Worm (Caenorhabditis elegans) whole organism, L3 larva: ENCODE data around the gene R09A8.9.
"Not testable (repeated sequence)": the region's sequence is repeated elsewhere in the genome, so short reads cannot be mapped to it uniquely, and the experiment has no call there.

Source experiments
- R02D3.7 ChIP-seq: fragments of 150-350 bp; optimal IDR thresholded peaks from 2 replicates; lab custom pipeline; 2014; ENCODE audit warnings: missing biosample characterization, missing genetic modification characterization
- ZK546.5 ChIP-seq: sonication (generic microtip); optimal IDR thresholded peaks from 2 replicates; lab custom pipeline; 2017; ENCODE audit warnings: missing biosample characterization, missing genetic modification characterization
- ceh-16 ChIP-seq: sonication (generic microtip); optimal IDR thresholded peaks from 2 replicates; lab custom pipeline; 2017; ENCODE audit warnings: missing biosample characterization, missing genetic modification characterization
- ceh-82 ChIP-seq: fragments of 150-350 bp; optimal IDR thresholded peaks from 2 replicates; lab custom pipeline; 2014; ENCODE audit warnings: missing biosample characterization, missing genetic modification characterization
- daf-12 ChIP-seq: fragments of 150-350 bp; optimal IDR thresholded peaks from 2 replicates; lab custom pipeline; 2014; ENCODE audit warnings: missing biosample characterization, missing genetic modification reagents, missing genetic modification characterization
- egl-27 ChIP-seq: sonication (generic microtip); optimal IDR thresholded peaks from 4 replicates; lab custom pipeline; 2017; ENCODE audit warnings: missing biosample characterization, missing genetic modification reagents, missing genetic modification characterization
- elt-1 ChIP-seq: fragments of 150-350 bp; optimal IDR thresholded peaks from 2 replicates; lab custom pipeline; 2014; ENCODE audit warnings: missing biosample characterization, missing genetic modification characterization
- elt-2 ChIP-seq: sonication (generic microtip); optimal IDR thresholded peaks from 2 replicates; lab custom pipeline; 2016; ENCODE audit warnings: missing genetic modification reagents, mild to moderate bottlenecking, missing genetic modification characterization, missing compliant biosample characterization
- elt-3 ChIP-seq, 3 experiments: fragments of 150-350 bp in 1 of 3; sonication (generic microtip) in 2 of 3; optimal IDR thresholded peaks; 2 replicates in 2 of 3; 4 replicates in 1 of 3; lab custom pipeline; 2014 to 2017; ENCODE audit warnings: missing biosample characterization in 3 of 3, missing genetic modification characterization in 3 of 3
- eor-1 ChIP-seq, 2 experiments: fragments of 150-350 bp; optimal IDR thresholded peaks; 2 replicates each; lab custom pipeline; 2014 to 2018; ENCODE audit warnings: missing biosample characterization in 2 of 2, missing genetic modification characterization in 2 of 2
- fkh-10 ChIP-seq: sonication (generic microtip); optimal IDR thresholded peaks from 2 replicates; lab custom pipeline; 2017; ENCODE audit warnings: missing biosample characterization, missing genetic modification reagents, missing genetic modification characterization
- hmg-11 ChIP-seq: sonication (generic microtip); optimal IDR thresholded peaks from 2 replicates; lab custom pipeline; 2016; ENCODE audit warnings: missing genetic modification characterization, missing compliant biosample characterization
- jun-1 ChIP-seq: fragments of 150-350 bp; optimal IDR thresholded peaks from 2 replicates; lab custom pipeline; 2014; ENCODE audit warnings: missing biosample characterization, missing genetic modification reagents, missing genetic modification characterization
- lin-15B ChIP-seq: fragments of 150-350 bp; optimal IDR thresholded peaks from 2 replicates; lab custom pipeline; 2014; ENCODE audit warnings: missing biosample characterization, missing genetic modification characterization
- lin-39 ChIP-seq: fragments of 150-350 bp; optimal IDR thresholded peaks from 2 replicates; lab custom pipeline; 2018; ENCODE audit warnings: missing biosample characterization, missing genetic modification reagents, missing genetic modification characterization
- lsy-12 ChIP-seq: sonication (generic microtip); optimal IDR thresholded peaks from 2 replicates; lab custom pipeline; 2016; ENCODE audit warnings: mild to moderate bottlenecking, missing genetic modification characterization, missing compliant biosample characterization
- mdl-1 ChIP-seq: fragments of 150-350 bp; optimal IDR thresholded peaks from 2 replicates; lab custom pipeline; 2014; ENCODE audit warnings: missing biosample characterization, missing genetic modification characterization
- mml-1 ChIP-seq: fragments of 150-350 bp; sonication (generic microtip); optimal IDR thresholded peaks from 3 replicates; lab custom pipeline; 2014; ENCODE audit warnings: missing biosample characterization, missing genetic modification characterization
- nhr-11 ChIP-seq: fragments of 150-350 bp; optimal IDR thresholded peaks from 2 replicates; lab custom pipeline; 2014; ENCODE audit warnings: missing biosample characterization, missing genetic modification characterization
- nhr-12 ChIP-seq: fragments of 150-350 bp; optimal IDR thresholded peaks from 2 replicates; lab custom pipeline; 2014; ENCODE audit warnings: missing biosample characterization, missing genetic modification characterization
- nhr-237 ChIP-seq: fragments of 150-350 bp; optimal IDR thresholded peaks from 2 replicates; lab custom pipeline; 2014; ENCODE audit warnings: missing biosample characterization, missing genetic modification characterization
- nhr-25 ChIP-seq: sonication (generic microtip); optimal IDR thresholded peaks from 2 replicates; lab custom pipeline; 2017; ENCODE audit warnings: missing biosample characterization, missing genetic modification characterization
- nhr-28 ChIP-seq: fragments of 150-350 bp; optimal IDR thresholded peaks from 2 replicates; lab custom pipeline; 2014; ENCODE audit warnings: missing biosample characterization, missing genetic modification characterization
- nhr-67 ChIP-seq: fragments of 150-350 bp; optimal IDR thresholded peaks from 2 replicates; lab custom pipeline; 2014; ENCODE audit warnings: missing biosample characterization, missing genetic modification characterization
- nhr-76 ChIP-seq: fragments of 150-350 bp; sonication (generic microtip); optimal IDR thresholded peaks from 5 replicates; lab custom pipeline; 2014; ENCODE audit warnings: missing biosample characterization, missing genetic modification characterization
- nhr-77 ChIP-seq: fragments of 150-350 bp; optimal IDR thresholded peaks from 2 replicates; lab custom pipeline; 2014; ENCODE audit warnings: missing biosample characterization, missing genetic modification characterization
- pha-4 ChIP-seq: fragments of 150-350 bp; optimal IDR thresholded peaks from 2 replicates; lab custom pipeline; 2014; ENCODE audit warnings: missing biosample characterization, missing genetic modification reagents, missing genetic modification characterization
- pqm-1 ChIP-seq: fragments of 150-350 bp; optimal IDR thresholded peaks from 2 replicates; lab custom pipeline; 2017; ENCODE audit warnings: missing biosample characterization, missing genetic modification characterization, inconsistent platforms
- sea-2 ChIP-seq: fragments of 150-350 bp; sonication (generic microtip); optimal IDR thresholded peaks from 4 replicates; lab custom pipeline; 2014; ENCODE audit warnings: missing biosample characterization, missing genetic modification reagents, missing genetic modification characterization
- skn-1 ChIP-seq: fragments of 150-350 bp; optimal IDR thresholded peaks from 2 replicates; lab custom pipeline; 2014; ENCODE audit warnings: missing biosample characterization, missing genetic modification characterization
- snpc-4 ChIP-seq: fragments of 150-350 bp; optimal IDR thresholded peaks from 2 replicates; lab custom pipeline; 2014; ENCODE audit warnings: missing biosample characterization, missing genetic modification characterization
- tbx-2 ChIP-seq: sonication (generic microtip); optimal IDR thresholded peaks from 2 replicates; lab custom pipeline; 2016; ENCODE audit warnings: mild to moderate bottlenecking, missing genetic modification characterization, missing compliant biosample characterization
- unc-39 ChIP-seq: sonication (generic microtip); optimal IDR thresholded peaks from 4 replicates; lab custom pipeline; 2017; ENCODE audit warnings: missing biosample characterization, missing genetic modification characterization
- unc-62 ChIP-seq: fragments of 150-350 bp; sonication (generic microtip); optimal IDR thresholded peaks from 4 replicates; lab custom pipeline; 2014; ENCODE audit warnings: missing biosample characterization, missing genetic modification reagents, missing genetic modification characterization
- zag-1 ChIP-seq: fragments of 150-350 bp; optimal IDR thresholded peaks from 2 replicates; lab custom pipeline; 2014; ENCODE audit warnings: missing biosample characterization, missing genetic modification characterization
- ztf-11 ChIP-seq: fragments of 150-350 bp; optimal IDR thresholded peaks from 2 replicates; lab custom pipeline; 2014; ENCODE audit warnings: missing biosample characterization, missing genetic modification characterization

The R09A8.9 gene

DNA sequence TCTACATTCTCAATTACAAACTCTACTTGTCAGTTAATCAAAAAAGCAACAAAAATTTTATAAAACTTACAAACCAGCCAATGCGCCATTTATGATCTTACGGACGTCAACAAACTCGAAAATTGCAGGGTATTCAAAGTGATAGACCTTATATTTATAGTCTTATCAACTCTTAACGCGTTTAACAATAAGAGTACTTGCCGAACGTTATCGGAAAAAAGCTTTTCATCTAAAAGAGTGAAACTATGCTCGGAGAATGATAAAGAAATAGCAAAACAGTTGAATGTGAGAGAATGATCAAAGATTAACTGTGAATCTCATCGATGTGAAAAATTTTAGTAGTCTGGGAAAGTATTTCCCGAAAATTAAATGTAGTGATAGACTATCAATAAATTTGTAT lies 7.8 kb upstream of the R09A8.9 start:
- TF ChIP-seq elt-3 (tag; optimal IDR thresholded peaks at IDR 0.05; lab: Kevin White, UChicago) (no peak), elt-2 (peak; percentile 73), pqm-1 (peak; percentile 45)
- TF ChIP-seq, all 47 proteins: peak for 2

- TF ChIP-seq snpc-4 (tag; lab: Kevin White, UChicago): no peak
- no peak for TF ChIP-seq nhr-11 (tag; lab: Kevin White, UChicago)
- no peak for TF ChIP-seq lsy-12 (tag; lab: Kevin White, UChicago)
- TF ChIP-seq hmg-11: no peak
- no peak for TF ChIP-seq lin-39 (tag; lab: Kevin White, UChicago)
- no peak for TF ChIP-seq mml-1 (tag; lab: Kevin White, UChicago)
- no peak for TF ChIP-seq mdl-1 (tag; lab: Kevin White, UChicago)
- TF ChIP-seq ceh-82 (tag; lab: Kevin White, UChicago): no peak
- TF ChIP-seq nhr-28 (tag; lab: Kevin White, UChicago): no peak
- TF ChIP-seq nhr-237: no peak
- TF ChIP-seq nhr-77 (tag; lab: Kevin White, UChicago): no peak
- no peak for TF ChIP-seq eor-1 (tag; optimal IDR thresholded peaks at IDR 0.05; lab: Kevin White, UChicago)
Observed at ce11 chrX:12596868-12597267, 6.9 kb upstream of the R09A8.9 start, which contains the start of gene T24D5.4. TSS of gene T24D5.4 (plus strand) at chrX:12597168.

DNA sequence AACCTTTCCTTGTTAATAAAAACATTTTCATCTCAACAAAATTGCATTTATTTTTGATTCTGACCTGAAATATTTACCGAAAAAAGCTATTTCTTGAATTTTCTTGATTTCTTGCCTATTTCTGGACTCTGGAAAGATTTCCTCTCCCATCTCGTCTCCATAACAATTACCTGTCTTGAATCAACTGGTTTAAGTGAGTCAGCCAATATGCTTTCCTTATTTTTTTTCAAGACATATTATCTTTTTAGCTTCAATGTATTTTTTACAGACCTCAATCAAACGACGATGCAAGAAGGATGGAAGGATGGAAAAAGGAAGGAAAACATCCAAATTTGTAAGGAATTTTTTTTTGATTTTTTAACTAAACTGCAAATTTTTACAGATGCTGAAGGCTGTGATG lies 1.1 kb upstream of the R09A8.9 start:
- TF ChIP-seq elt-1 (no peak), elt-3 (tag; optimal IDR thresholded peaks at IDR 0.05; lab: Kevin White, UChicago) (no peak), lin-39 (tag; lab: Kevin White, UChicago) (no peak), zag-1 (tag; lab: Kevin White, UChicago) (no peak), nhr-11 (tag; lab: Kevin White, UChicago) (no peak), nhr-12 (tag; lab: Kevin White, UChicago) (no peak)

ce11 chrX:12613451-12613850 lies 9.7 kb downstream of the R09A8.9 start, which contains the start of gene R09A8.1:
TSS of gene R09A8.1 (plus strand) at chrX:12613751.
- not testable (repeated sequence) for TF ChIP-seq tbx-2 (tag; lab: Kevin White, UChicago); sea-2 (GFP tag; lab: Kevin White, UChicago); R02D3.7

DNA sequence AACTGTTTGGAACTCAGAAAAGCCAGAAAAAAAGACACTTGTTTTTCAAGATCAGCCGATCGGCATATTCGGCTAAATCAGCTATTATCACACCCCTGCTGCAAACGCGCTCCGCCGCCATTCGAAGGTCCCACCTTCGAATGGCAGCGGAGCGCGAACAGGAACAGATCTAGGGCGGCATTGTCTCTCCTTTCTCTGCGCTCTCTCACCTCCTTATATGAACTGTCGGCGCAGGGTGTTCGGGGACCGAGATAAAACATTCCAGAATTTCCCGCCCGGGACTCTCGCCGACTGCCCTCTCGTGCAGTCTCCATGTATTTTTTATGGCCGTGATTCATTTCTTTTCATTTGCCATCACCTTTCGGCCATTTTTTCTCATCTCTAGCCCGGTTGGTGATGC lies 14.7 kb downstream of the R09A8.9 start:
- no peak for TF ChIP-seq nhr-25 (tag; lab: Kevin White, UChicago)
- no peak for TF ChIP-seq unc-39
- no peak for TF ChIP-seq lsy-12 (tag; lab: Kevin White, UChicago)
- TF ChIP-seq nhr-67 (tag; lab: Kevin White, UChicago): no peak
- no peak for TF ChIP-seq jun-1 (tag; lab: Kevin White, UChicago)
- no peak for TF ChIP-seq daf-12 (tag; lab: Kevin White, UChicago)
- TF ChIP-seq ztf-11 (tag; lab: Kevin White, UChicago): no peak
- TF ChIP-seq egl-27 (tag; lab: Kevin White, UChicago): no peak
- no peak for TF ChIP-seq snpc-4 (tag; lab: Kevin White, UChicago)
- no peak for TF ChIP-seq fkh-10 (GFP tag; lab: Kevin White, UChicago)
- TF ChIP-seq eor-1 (tag; optimal IDR thresholded peaks at IDR 0.05; lab: Kevin White, UChicago): no peak

DNA sequence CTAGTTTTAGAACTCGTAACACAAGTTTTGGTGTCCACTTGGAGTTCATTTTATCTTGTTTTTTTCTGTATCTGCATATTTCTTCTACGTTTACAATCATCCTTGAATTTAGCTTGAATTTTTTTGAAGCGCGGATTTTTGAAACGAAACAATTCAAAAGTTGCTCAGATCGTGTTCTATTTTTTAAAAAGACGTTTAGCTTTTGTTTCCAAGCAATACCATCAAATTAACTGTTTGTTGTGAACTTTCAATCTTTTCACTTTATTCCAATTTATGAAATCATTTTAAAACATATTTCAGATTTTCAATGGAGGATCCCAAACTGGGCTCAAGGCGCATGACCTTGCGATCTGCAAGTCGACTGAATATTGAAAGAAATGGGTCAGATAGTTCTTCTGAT lies 15.4 kb downstream of the R09A8.9 start, which contains the start of gene R09A8.2:
TSS of gene R09A8.2 (plus strand) at position 301 of the 400 bp plus-strand sequence.
- no peak for TF ChIP-seq unc-62 (GFP tag; lab: Kevin White, UChicago)
- TF ChIP-seq elt-3 (tag; optimal IDR thresholded peaks at IDR 0.05; lab: Kevin White, UChicago): no peak
- TF ChIP-seq pha-4 (tag; lab: Kevin White, UChicago): no peak
- TF ChIP-seq lin-15B (tag; lab: Kevin White, UChicago): no peak
- no peak for TF ChIP-seq skn-1
- TF ChIP-seq mml-1 (tag; lab: Kevin White, UChicago): no peak
- TF ChIP-seq nhr-76 (tag; lab: Kevin White, UChicago): no peak
- TF ChIP-seq ceh-16 (tag; lab: Kevin White, UChicago): no peak
- no peak for TF ChIP-seq fkh-10 (GFP tag; lab: Kevin White, UChicago)
- TF ChIP-seq sea-2 (GFP tag; lab: Kevin White, UChicago): no peak
- TF ChIP-seq zag-1 (tag; lab: Kevin White, UChicago): no peak
- no peak for TF ChIP-seq ztf-11 (tag; lab: Kevin White, UChicago)
- no peak for TF ChIP-seq ZK546.5
